Fruit fly (Drosophila melanogaster) whole organism, adult: ENCODE data around the gene CG14238.

Source experiments
- CG11617 ChIP-seq: fragments of 200-800 bp; sonication (Bioruptor generic); optimal IDR thresholded peaks from 2 replicates; lab custom pipeline; 2017; ENCODE audit warnings: mild to moderate bottlenecking, missing biosample characterization, missing genetic modification reagents, missing genetic modification characterization
- CG12768 ChIP-seq: fragments of 200-800 bp; sonication (Bioruptor generic); optimal IDR thresholded peaks from 2 replicates; lab custom pipeline; 2017; ENCODE audit warnings: missing biosample characterization, missing genetic modification characterization, mild to moderate bottlenecking, moderate library complexity, missing genetic modification reagents
- CG14711 ChIP-seq: fragments of 200-800 bp; sonication (Bioruptor generic); optimal IDR thresholded peaks from 2 replicates; lab custom pipeline; 2018; ENCODE audit warnings: missing biosample characterization, mild to moderate bottlenecking, missing genetic modification characterization, moderate library complexity
- CG1620 ChIP-seq: fragments of 200-800 bp; sonication (Bioruptor generic); optimal IDR thresholded peaks from 2 replicates; lab custom pipeline; 2016; ENCODE audit warnings: missing biosample characterization, missing genetic modification characterization
- CG33017 ChIP-seq: fragments of 200-800 bp; sonication (Bioruptor generic); optimal IDR thresholded peaks from 2 replicates; lab custom pipeline; 2018; ENCODE audit warnings: missing biosample characterization, mild to moderate bottlenecking, missing genetic modification characterization, moderate library complexity
- CG5204 ChIP-seq: fragments of 200-800 bp; sonication (Bioruptor generic); optimal IDR thresholded peaks from 2 replicates; lab custom pipeline; 2016; ENCODE audit warnings: missing biosample characterization, missing genetic modification characterization
- CG7045 ChIP-seq: fragments of 200-800 bp; sonication (Bioruptor generic); optimal IDR thresholded peaks from 2 replicates; lab custom pipeline; 2017; ENCODE audit warnings: missing biosample characterization, mild to moderate bottlenecking, missing genetic modification characterization
- CG7101 ChIP-seq: fragments of 200-800 bp; sonication (Bioruptor generic); optimal IDR thresholded peaks from 2 replicates; lab custom pipeline; 2018; ENCODE audit warnings: missing biosample characterization, mild to moderate bottlenecking, missing genetic modification characterization, moderate library complexity
- Clk ChIP-seq: fragments of 200-800 bp; sonication (Bioruptor generic); optimal IDR thresholded peaks from 2 replicates; lab custom pipeline; 2017; ENCODE audit warnings: missing biosample characterization, missing genetic modification characterization
- Crg-1 ChIP-seq: fragments of 200-800 bp; sonication (Bioruptor generic); optimal IDR thresholded peaks from 2 replicates; lab custom pipeline; 2016; ENCODE audit warnings: missing biosample characterization, missing genetic modification characterization
- Hr96 ChIP-seq: fragments of 200-800 bp; sonication (Bioruptor generic); optimal IDR thresholded peaks from 2 replicates; lab custom pipeline; 2016; ENCODE audit warnings: missing biosample characterization, missing genetic modification characterization
- Mnt ChIP-seq: fragments of 200-800 bp; sonication (Bioruptor generic); optimal IDR thresholded peaks from 2 replicates; lab custom pipeline; 2016; ENCODE audit warnings: missing biosample characterization, mild to moderate bottlenecking, missing genetic modification characterization
- bab1 ChIP-seq: fragments of 200-800 bp; sonication (Bioruptor generic); optimal IDR thresholded peaks from 3 replicates; lab custom pipeline; 2019; ENCODE audit warnings: missing biosample characterization, mild to moderate bottlenecking, missing genetic modification characterization, moderate library complexity
- cic ChIP-seq: fragments of 200-800 bp; sonication (Bioruptor generic); optimal IDR thresholded peaks from 2 replicates; lab custom pipeline; 2017; ENCODE audit warnings: missing biosample characterization, mild to moderate bottlenecking, missing genetic modification characterization, moderate library complexity
- cnc ChIP-seq, 2 experiments: fragments of >200 bp; optimal IDR thresholded peaks; 2 replicates each; lab custom pipeline; 2017
- kay ChIP-seq: fragments of 200-800 bp; sonication (Bioruptor generic); peaks from one replicate; lab custom pipeline; 2016; ENCODE audit warnings: missing biosample characterization, missing genetic modification characterization, borderline replicate concordance
- ovo ChIP-seq: fragments of 200-800 bp; sonication (Bioruptor generic); optimal IDR thresholded peaks from 2 replicates; lab custom pipeline; 2016; ENCODE audit warnings: missing biosample characterization, missing genetic modification characterization
- tj ChIP-seq: fragments of 200-800 bp; sonication (Bioruptor generic); optimal IDR thresholded peaks from 3 replicates; lab custom pipeline; 2017; ENCODE audit warnings: missing biosample characterization, mild to moderate bottlenecking, missing genetic modification characterization, moderate library complexity
- toe ChIP-seq: fragments of 200-800 bp; sonication (Bioruptor generic); optimal IDR thresholded peaks from 2 replicates; lab custom pipeline; 2016; ENCODE audit warnings: missing biosample characterization, missing genetic modification characterization

Gene CG14238

DNA sequence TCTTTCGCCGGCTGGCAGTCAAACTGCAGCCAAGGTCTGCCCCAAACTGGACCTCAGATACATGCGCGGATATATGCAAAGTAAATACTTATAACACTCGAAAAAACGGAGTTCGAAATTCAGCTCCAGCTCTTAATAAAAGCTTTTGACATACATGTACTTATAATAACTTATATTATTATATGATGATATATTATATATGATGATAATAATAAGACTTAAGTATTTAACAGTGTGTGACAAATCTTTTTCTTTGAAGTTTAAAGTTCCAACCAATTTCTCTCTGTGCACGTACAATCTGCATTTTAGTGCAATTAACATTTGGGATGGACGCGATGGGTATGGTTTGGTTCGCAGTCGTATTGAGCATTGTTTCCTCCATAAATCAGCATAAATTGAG is 28.4 kb upstream of the CG14238 start:
- TF ChIP-seq CG14711 (no peak), cic (GFP tag; lab: Kevin White, UChicago) (no peak), CG5204 (GFP tag; lab: Kevin White, UChicago) (no peak)

DNA sequence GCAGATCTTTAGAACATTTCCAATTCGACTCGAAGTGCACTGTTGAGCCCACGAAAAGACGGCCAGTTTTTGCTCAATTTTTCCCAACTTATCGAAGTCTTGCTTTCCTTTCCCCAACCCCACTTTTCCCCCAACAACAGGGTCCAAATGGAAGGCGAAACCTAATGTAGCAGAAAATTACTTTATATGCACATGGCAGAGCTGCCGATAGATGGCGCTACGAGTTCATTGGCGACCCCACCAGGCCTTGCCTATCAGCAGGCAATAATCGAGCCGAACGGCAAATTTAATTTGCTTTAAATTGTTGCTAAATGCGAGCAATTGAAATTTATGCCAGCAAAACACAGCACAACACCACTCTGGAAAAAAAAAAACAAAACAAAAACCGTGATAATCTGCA is 25.5 kb upstream of the CG14238 start:
- TF ChIP-seq toe (no peak), Clk (GFP tag; lab: Kevin White, UChicago) (no peak), kay (peak; percentile 37), Hr96 (GFP tag; lab: Kevin White, UChicago) (no peak), CG7101 (tag; lab: Kevin White, UChicago) (no peak)

DNA sequence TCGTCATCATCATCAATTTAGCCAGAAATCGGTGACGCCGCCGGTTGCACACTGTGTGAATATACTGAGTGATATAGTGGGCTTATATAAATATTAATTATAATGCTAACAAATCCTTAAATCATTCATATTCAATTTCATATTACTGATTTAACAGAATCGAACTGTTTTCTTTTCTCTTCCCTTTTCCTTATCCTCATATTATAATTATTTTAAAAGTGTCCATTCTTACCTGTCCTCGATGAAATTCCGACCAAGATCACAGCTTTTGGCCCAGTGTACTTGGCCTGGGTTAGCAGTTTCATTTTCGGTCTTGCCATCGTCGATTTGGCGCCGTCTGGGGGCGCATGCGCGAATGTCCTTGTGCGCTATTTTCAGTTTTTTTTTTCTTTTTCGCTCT is 25.1 kb upstream of the CG14238 start:
- no peak for TF ChIP-seq Hr96 (GFP tag; lab: Kevin White, UChicago)
- no peak for TF ChIP-seq kay
- no peak for TF ChIP-seq toe
- TF ChIP-seq ovo (GFP tag; lab: Kevin White, UChicago) = no peak
- TF ChIP-seq CG5204 (GFP tag; lab: Kevin White, UChicago) = no peak
- no peak for TF ChIP-seq tj
- no peak for TF ChIP-seq CG7045 (GFP tag; lab: Kevin White, UChicago)
- TF ChIP-seq CG33017 = no peak
- TF ChIP-seq Mnt (GFP tag; lab: Kevin White, UChicago) = no peak
- TF ChIP-seq CG7101 (tag; lab: Kevin White, UChicago) = no peak
- TF ChIP-seq Clk (GFP tag; lab: Kevin White, UChicago) = no peak
- no peak for TF ChIP-seq CG1620 (GFP tag; lab: Kevin White, UChicago)
- TF ChIP-seq CG12768 (GFP tag; lab: Kevin White, UChicago) = no peak
- TF ChIP-seq cnc (optimal IDR thresholded peaks at IDR 0.05; lab: Kevin White, UChicago) = no peak
- no peak for TF ChIP-seq CG14711
- TF ChIP-seq CG11617 (GFP tag; lab: Kevin White, UChicago) = no peak
- TF ChIP-seq Crg-1 (GFP tag; lab: Kevin White, UChicago) = no peak
- TF ChIP-seq cic (GFP tag; lab: Kevin White, UChicago) = no peak

DNA sequence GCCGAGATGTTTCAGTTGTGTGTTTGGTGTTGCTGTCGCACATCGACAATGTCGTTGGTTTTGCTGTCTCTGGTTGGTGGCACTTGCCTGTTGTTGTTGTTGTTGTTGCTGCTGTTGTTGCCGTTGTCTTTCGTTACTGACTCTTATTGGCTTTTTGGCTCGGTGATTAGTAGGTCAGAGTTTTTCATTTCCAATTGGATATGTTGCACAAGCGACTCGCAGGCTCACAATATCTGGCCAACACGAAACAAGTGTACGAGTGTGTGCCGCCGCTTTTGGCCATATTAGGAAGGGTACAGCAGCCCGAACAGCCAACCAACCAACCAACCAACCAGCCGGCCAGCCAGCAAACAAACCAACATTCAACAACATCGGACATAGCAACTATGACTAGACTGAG is 24.3 kb upstream of the CG14238 start:
- no peak for TF ChIP-seq CG5204 (GFP tag; lab: Kevin White, UChicago)

DNA sequence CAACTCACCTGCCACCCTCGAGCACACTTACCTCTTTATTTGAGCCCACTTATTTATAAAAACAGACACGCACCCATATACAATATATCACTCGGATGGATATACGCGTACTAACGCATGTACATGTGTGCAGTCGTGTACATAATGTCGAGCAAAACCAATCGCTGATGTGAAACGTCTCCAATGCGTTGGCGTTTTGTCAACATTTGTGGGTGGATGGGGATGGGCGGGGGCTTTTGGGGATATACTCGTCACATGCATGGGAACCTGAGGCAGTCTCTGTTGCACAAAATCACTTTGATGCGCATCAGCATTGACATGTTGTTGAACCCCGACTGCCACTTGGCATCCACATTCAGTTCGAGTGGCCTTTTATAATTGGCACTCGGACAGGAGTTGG is 22.0 kb upstream of the CG14238 start:
- TF ChIP-seq CG5204 (GFP tag; lab: Kevin White, UChicago) (no peak), toe (no peak), CG14711 (no peak), CG11617 (GFP tag; lab: Kevin White, UChicago) (no peak), CG7045 (GFP tag; lab: Kevin White, UChicago) (no peak), Clk (GFP tag; lab: Kevin White, UChicago) (no peak), cnc (optimal IDR thresholded peaks at IDR 0.05; lab: Kevin White, UChicago) (no peak)

DNA sequence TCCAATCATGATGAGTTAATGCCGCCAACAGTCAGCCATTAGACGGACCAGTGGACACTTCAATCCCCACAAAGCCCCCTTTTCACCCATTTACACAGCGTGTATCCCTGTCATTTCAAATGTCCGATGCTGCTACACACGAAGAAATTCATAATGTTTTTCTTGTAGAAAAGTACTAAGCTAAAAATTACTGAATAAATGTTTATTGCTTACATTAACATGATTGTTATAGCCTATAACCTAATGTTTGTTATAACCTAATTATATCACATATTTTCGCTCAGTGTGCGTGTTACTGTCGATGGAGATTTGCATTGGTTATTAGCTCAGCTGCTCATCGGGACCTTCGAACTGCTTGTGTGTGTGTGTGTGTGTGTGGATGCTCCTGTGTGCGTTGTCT is 21.5 kb upstream of the CG14238 start:
- no peak for TF ChIP-seq Clk (GFP tag; lab: Kevin White, UChicago)
- no peak for TF ChIP-seq CG11617 (GFP tag; lab: Kevin White, UChicago)
- no peak for TF ChIP-seq CG33017
- TF ChIP-seq bab1 (GFP tag; lab: Kevin White, UChicago) = no peak
- TF ChIP-seq CG14711 = no peak
- TF ChIP-seq ovo (GFP tag; lab: Kevin White, UChicago) = no peak
- TF ChIP-seq Crg-1 (GFP tag; lab: Kevin White, UChicago) = no peak
- TF ChIP-seq CG12768 (GFP tag; lab: Kevin White, UChicago) = no peak
- no peak for TF ChIP-seq tj

DNA sequence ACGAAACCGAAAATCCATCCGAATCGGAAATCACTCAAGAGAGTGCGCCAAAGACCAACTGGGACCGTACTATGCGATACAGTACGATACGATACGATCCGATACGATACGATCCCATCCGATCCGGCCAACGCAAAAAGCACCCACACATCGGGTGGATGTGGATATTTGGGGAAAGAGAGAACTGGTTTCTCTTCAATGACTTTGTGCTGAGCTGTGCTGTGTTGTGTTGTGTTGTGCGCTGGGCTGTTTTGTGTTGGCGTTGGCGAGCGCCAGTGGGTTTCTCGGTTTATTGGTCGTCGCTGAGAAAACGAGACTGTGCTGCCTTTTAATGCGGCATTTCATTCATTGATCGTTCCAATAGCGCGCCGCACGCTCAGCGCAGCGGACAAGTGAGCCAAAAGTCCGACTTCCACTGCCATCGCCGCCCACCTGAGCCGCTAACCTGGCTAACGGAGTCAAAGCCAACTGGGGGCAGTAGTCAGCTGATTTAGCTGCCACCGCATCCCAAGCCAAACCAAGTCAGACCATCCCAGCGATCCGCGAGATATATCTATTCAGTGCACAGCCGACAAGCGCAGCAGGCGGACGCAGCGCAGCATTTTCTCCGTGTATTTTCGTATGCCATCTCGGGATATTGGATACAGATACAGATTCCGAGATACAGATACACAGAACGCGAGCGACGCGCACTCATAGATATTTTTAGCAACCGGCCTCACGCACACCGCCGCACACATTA is 17.4 kb upstream of the CG14238 start, which contains the start of gene tx:
Gene tx, plus strand, starts transcription at position 324 of the 742 bp plus-strand sequence.
- TF ChIP-seq CG11617 (GFP tag; lab: Kevin White, UChicago) = no peak
- TF ChIP-seq ovo (GFP tag; lab: Kevin White, UChicago) = peak; percentile 46
- peak; percentile 35 for TF ChIP-seq cic (GFP tag; lab: Kevin White, UChicago)

DNA sequence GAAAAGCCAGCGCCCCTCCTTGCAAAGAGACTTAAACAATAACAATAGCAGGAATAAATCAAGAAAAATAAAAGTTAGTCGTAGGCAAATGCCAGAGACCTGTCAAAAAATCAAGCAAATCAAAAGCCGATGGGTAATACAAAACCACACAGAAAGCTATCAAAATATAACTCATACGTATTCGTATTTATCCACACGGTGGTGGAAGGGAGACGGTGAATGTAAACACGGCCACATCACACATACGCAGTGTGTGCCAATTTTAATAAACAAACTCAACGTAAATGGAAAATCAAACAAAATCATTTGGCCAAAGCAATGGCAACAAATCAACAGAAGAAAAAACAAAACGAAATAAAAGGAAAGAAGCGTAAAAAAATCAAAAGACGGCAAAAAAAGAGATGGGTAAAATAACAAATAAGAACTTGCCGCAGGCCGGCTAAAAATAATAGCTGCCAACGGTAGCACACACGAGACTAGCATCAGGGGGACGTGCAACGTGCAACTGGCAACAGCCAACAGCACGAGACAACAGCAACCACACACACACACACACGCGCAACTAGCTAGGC is 15.4 kb upstream of the CG14238 start:
- TF ChIP-seq CG14711 (no peak), cic (GFP tag; lab: Kevin White, UChicago) (no peak), Hr96 (GFP tag; lab: Kevin White, UChicago) (no peak)
